Fruit fly (Drosophila melanogaster) whole organism, embryonic: Measurements from ENCODE around the gene Hand.
A peak's percentile ranks its signal among the peaks of the same experiment; 100 is the strongest.

Experiments used
- BEAF-32 ChIP-seq: fragments of 200-800 bp; sonication (Bioruptor generic); optimal IDR thresholded peaks from 3 replicates; lab custom pipeline; 2017; ENCODE audit warnings: missing biosample characterization, missing genetic modification characterization, mild to moderate bottlenecking, moderate library complexity, missing genetic modification reagents
- CG10979 ChIP-seq: fragments of 200-800 bp; sonication (Bioruptor generic); optimal IDR thresholded peaks from 2 replicates; lab custom pipeline; 2018; ENCODE audit warnings: missing biosample characterization, mild to moderate bottlenecking, missing genetic modification characterization, moderate library complexity
- CG11085 ChIP-seq: fragments of 200-800 bp; sonication (Bioruptor generic); IDR thresholded peaks from 2 replicates; pipeline ENCODE4 v1.3.6; 2022; ENCODE audit warnings: missing biosample characterization, missing genetic modification characterization
- CG11696 ChIP-seq: fragments of 200-800 bp; sonication (Bioruptor generic); IDR thresholded peaks from 2 replicates; pipeline ENCODE4 v1.3.6; 2022; ENCODE audit warnings: missing biosample characterization, missing genetic modification characterization
- CG1603 ChIP-seq: fragments of 200-800 bp; sonication (Bioruptor generic); optimal IDR thresholded peaks from 2 replicates; lab custom pipeline; 2019; ENCODE audit warnings: missing biosample characterization, mild to moderate bottlenecking, missing genetic modification characterization, moderate library complexity
- CG16863 ChIP-seq: fragments of 200-800 bp; sonication (Bioruptor generic); optimal IDR thresholded peaks from 3 replicates; lab custom pipeline; 2016; ENCODE audit warnings: missing biosample characterization, missing genetic modification characterization
- CG17328 ChIP-seq: fragments of 200-800 bp; sonication (Bioruptor generic); IDR thresholded peaks from 2 replicates; pipeline ENCODE4 v1.3.6; 2022; ENCODE audit warnings: missing biosample characterization, missing genetic modification characterization
- CG18262 ChIP-seq: fragments of 200-800 bp; optimal IDR thresholded peaks from 3 replicates; lab custom pipeline; 2019; ENCODE audit warnings: missing biosample characterization, mild to moderate bottlenecking, missing genetic modification characterization, moderate library complexity
- CG2712 ChIP-seq: fragments of 200-800 bp; optimal IDR thresholded peaks from 3 replicates; lab custom pipeline; 2019; ENCODE audit warnings: missing biosample characterization, mild to moderate bottlenecking, missing genetic modification characterization, moderate library complexity
- CG30020 ChIP-seq: fragments of 200-800 bp; optimal IDR thresholded peaks from 2 replicates; lab custom pipeline; 2019; ENCODE audit warnings: missing biosample characterization, mild to moderate bottlenecking, missing genetic modification characterization, moderate library complexity
- CG3065 ChIP-seq: fragments of 200-800 bp; sonication (Bioruptor generic); optimal IDR thresholded peaks from 2 replicates; lab custom pipeline; 2016; ENCODE audit warnings: missing biosample characterization, missing genetic modification characterization
- CG31224 ChIP-seq: fragments of 200-800 bp; sonication (Bioruptor generic); IDR thresholded peaks from 2 replicates; pipeline ENCODE4 v1.3.6; 2022; ENCODE audit warnings: missing biosample characterization, missing genetic modification characterization
- CG32532 ChIP-seq: fragments of 200-800 bp; sonication (Bioruptor generic); IDR thresholded peaks from 2 replicates; pipeline ENCODE4 v1.3.6; 2022; ENCODE audit warnings: missing biosample characterization, missing genetic modification characterization
- CG3281 ChIP-seq: fragments of 200-800 bp; sonication (Bioruptor generic); optimal IDR thresholded peaks from 3 replicates; lab custom pipeline; 2017; ENCODE audit warnings: missing biosample characterization, mild to moderate bottlenecking, missing genetic modification characterization
- CG43689 ChIP-seq: fragments of 200-800 bp; sonication (Bioruptor generic); IDR thresholded peaks from 2 replicates; pipeline ENCODE4 v1.3.6; 2022; ENCODE audit warnings: missing biosample characterization, missing genetic modification characterization
- CG4404 ChIP-seq: fragments of 200-800 bp; sonication (Bioruptor generic); IDR thresholded peaks from 2 replicates; pipeline ENCODE4 v1.3.6; 2022; ENCODE audit warnings: missing biosample characterization, missing genetic modification characterization
- CG4424 ChIP-seq: fragments of 200-800 bp; sonication (Bioruptor generic); optimal IDR thresholded peaks from 3 replicates; lab custom pipeline; 2016; ENCODE audit warnings: missing biosample characterization, missing genetic modification characterization
- CG7745 ChIP-seq: fragments of 200-800 bp; sonication (Bioruptor generic); optimal IDR thresholded peaks from 2 replicates; lab custom pipeline; 2018; ENCODE audit warnings: missing biosample characterization, mild to moderate bottlenecking, missing genetic modification characterization, moderate library complexity
- CG7786 ChIP-seq: fragments of 200-800 bp; sonication (Bioruptor generic); optimal IDR thresholded peaks from 2 replicates; lab custom pipeline; 2016; ENCODE audit warnings: missing biosample characterization, missing genetic modification characterization
- CG8089 ChIP-seq: fragments of 200-800 bp; sonication (Bioruptor generic); optimal IDR thresholded peaks from 3 replicates; lab custom pipeline; 2016; ENCODE audit warnings: missing biosample characterization, missing genetic modification characterization
- CG8290 ChIP-seq, 3 experiments: fragments of 200-800 bp; sonication (Bioruptor generic); optimal IDR thresholded peaks; 2 replicates each; lab custom pipeline; 2016 to 2019; ENCODE audit warnings: missing biosample characterization in 3 of 3, missing genetic modification characterization in 3 of 3, mild to moderate bottlenecking in 2 of 3, moderate library complexity in 1 of 3
- CG8765 ChIP-seq: fragments of 200-800 bp; sonication (Bioruptor generic); IDR thresholded peaks from 2 replicates; pipeline ENCODE4 v1.3.6; 2022; ENCODE audit warnings: missing biosample characterization, missing genetic modification characterization
- CHES-1-like ChIP-seq: fragments of 200-800 bp; sonication (Bioruptor generic); optimal IDR thresholded peaks from 2 replicates; lab custom pipeline; 2016; ENCODE audit warnings: missing biosample characterization, missing genetic modification characterization
- CkIIα-i1 ChIP-seq: fragments of 200-800 bp; sonication (Bioruptor generic); IDR thresholded peaks from 2 replicates; pipeline ENCODE4 v1.3.6; 2022; ENCODE audit warnings: missing biosample characterization, missing genetic modification characterization
- HLHmδ ChIP-seq: fragments of 200-800 bp; sonication (Bioruptor generic); optimal IDR thresholded peaks from 2 replicates; lab custom pipeline; 2018; ENCODE audit warnings: missing biosample characterization, mild to moderate bottlenecking, missing genetic modification characterization, moderate library complexity
- Hey ChIP-seq: fragments of 200-800 bp; sonication (Bioruptor generic); optimal IDR thresholded peaks from 3 replicates; lab custom pipeline; 2018; ENCODE audit warnings: missing biosample characterization, mild to moderate bottlenecking, missing genetic modification characterization
- MESR4 ChIP-seq: fragments of 200-800 bp; sonication (Bioruptor generic); optimal IDR thresholded peaks from 2 replicates; lab custom pipeline; 2018; ENCODE audit warnings: missing biosample characterization, mild to moderate bottlenecking, missing genetic modification characterization, moderate library complexity
- Med ChIP-seq: fragments of 200-800 bp; sonication (Bioruptor generic); peaks from one replicate; lab custom pipeline; 2016; ENCODE audit warnings: missing biosample characterization, missing genetic modification characterization, mild to moderate bottlenecking, inconsistent platforms, moderate library complexity
- Mes4 ChIP-seq: fragments of 200-800 bp; sonication (Bioruptor generic); optimal IDR thresholded peaks from 2 replicates; lab custom pipeline; 2016; ENCODE audit warnings: missing biosample characterization, missing genetic modification characterization
- Nf-YC ChIP-seq: fragments of 200-800 bp; optimal IDR thresholded peaks from 3 replicates; lab custom pipeline; 2019; ENCODE audit warnings: missing biosample characterization, mild to moderate bottlenecking, missing genetic modification characterization, moderate library complexity
- PHDP ChIP-seq: fragments of 200-800 bp; sonication (Bioruptor generic); optimal IDR thresholded peaks from 3 replicates; lab custom pipeline; 2018; ENCODE audit warnings: missing biosample characterization, mild to moderate bottlenecking, missing genetic modification characterization, moderate library complexity
- YL-1 ChIP-seq: fragments of 200-800 bp; sonication (Bioruptor generic); optimal IDR thresholded peaks from 3 replicates; lab custom pipeline; 2017; ENCODE audit warnings: missing biosample characterization, mild to moderate bottlenecking, missing genetic modification characterization
- crc ChIP-seq: fragments of 200-800 bp; sonication (Bioruptor generic); optimal IDR thresholded peaks from 2 replicates; lab custom pipeline; 2016; ENCODE audit warnings: missing biosample characterization, missing genetic modification characterization
- croc ChIP-seq: fragments of 200-800 bp; sonication (Bioruptor generic); conservative IDR thresholded peaks from 3 replicates; pipeline ENCODE4 v1.3.6; 2022; ENCODE audit warnings: missing biosample characterization, missing genetic modification characterization
- da ChIP-seq: fragments of 200-800 bp; sonication (Bioruptor generic); optimal IDR thresholded peaks from 2 replicates; lab custom pipeline; 2016; ENCODE audit warnings: missing biosample characterization, missing genetic modification characterization
- disco-r ChIP-seq: fragments of 200-800 bp; sonication (Bioruptor generic); optimal IDR thresholded peaks from 2 replicates; lab custom pipeline; 2016; ENCODE audit warnings: missing biosample characterization, missing genetic modification characterization
- esg ChIP-seq: fragments of 200-800 bp; sonication (Bioruptor generic); conservative IDR thresholded peaks from 2 replicates; pipeline ENCODE4 v1.3.6; 2022; ENCODE audit warnings: missing biosample characterization, missing genetic modification characterization
- gem ChIP-seq: fragments of 200-800 bp; sonication (Bioruptor generic); optimal IDR thresholded peaks from 2 replicates; lab custom pipeline; 2019; ENCODE audit warnings: missing biosample characterization, mild to moderate bottlenecking, missing genetic modification characterization, moderate library complexity
- gfzf ChIP-seq: fragments of 200-800 bp; sonication (Bioruptor generic); optimal IDR thresholded peaks from 2 replicates; lab custom pipeline; 2016; ENCODE audit warnings: missing biosample characterization, mild to moderate bottlenecking, missing genetic modification characterization, moderate library complexity
- hkb ChIP-seq, 2 experiments: fragments of 200-800 bp in 1 of 2; fragments of >200 bp in 1 of 2; sonication (Bioruptor generic) in 1 of 2; IDR thresholded peaks in 1 of 2; optimal IDR thresholded peaks in 1 of 2; 2 replicates each; pipeline versions ENCODE4 v1.3.6 to Lab custom; 2017 to 2022; ENCODE audit warnings: missing biosample characterization in 1 of 2, missing genetic modification characterization in 1 of 2
- ken ChIP-seq: fragments of 200-800 bp; sonication (Bioruptor generic); IDR thresholded peaks from 3 replicates; pipeline ENCODE4 v1.3.6; 2022; ENCODE audit warnings: missing biosample characterization, missing genetic modification characterization
- knrl ChIP-seq: fragments of 200-800 bp; sonication (Bioruptor generic); IDR thresholded peaks from 3 replicates; pipeline ENCODE4 v1.3.6; 2022; ENCODE audit warnings: missing biosample characterization, missing genetic modification characterization; ENCODE audit not compliant: partially characterized antibody
- otp ChIP-seq: fragments of 200-800 bp; sonication (Bioruptor generic); IDR thresholded peaks from 3 replicates; pipeline ENCODE4, ENCODE4 v1.3.6; 2022; ENCODE audit warnings: missing biosample characterization, missing genetic modification characterization
- p53 ChIP-seq: fragments of 200-800 bp; sonication (Bioruptor generic); optimal IDR thresholded peaks from 2 replicates; lab custom pipeline; 2016; ENCODE audit warnings: missing biosample characterization, missing genetic modification characterization
- peb ChIP-seq: fragments of 200-800 bp; sonication (Bioruptor generic); IDR thresholded peaks from 2 replicates; pipeline ENCODE4 v1.3.6; 2022; ENCODE audit warnings: missing biosample characterization, missing genetic modification characterization
- pfk ChIP-seq: fragments of 200-800 bp; sonication (Bioruptor generic); optimal IDR thresholded peaks from 2 replicates; lab custom pipeline; 2018; ENCODE audit warnings: missing biosample characterization, mild to moderate bottlenecking, missing genetic modification characterization, moderate library complexity
- scrt ChIP-seq: fragments of 200-800 bp; sonication (Bioruptor generic); optimal IDR thresholded peaks from 2 replicates; lab custom pipeline; 2018; ENCODE audit warnings: missing biosample characterization, mild to moderate bottlenecking, missing genetic modification characterization, moderate library complexity
- slbo ChIP-seq: fragments of 200-800 bp; sonication (Bioruptor generic); IDR thresholded peaks from 2 replicates; pipeline ENCODE4 v1.3.6; 2022; ENCODE audit warnings: missing biosample characterization, missing genetic modification characterization
- vvl ChIP-seq: fragments of 200-800 bp; sonication (Bioruptor generic); IDR thresholded peaks from 2 replicates; pipeline ENCODE4 v1.3.6; 2022; ENCODE audit warnings: missing biosample characterization, missing genetic modification characterization
- wdn ChIP-seq: fragments of 200-800 bp; sonication (Bioruptor generic); IDR thresholded peaks from 2 replicates; pipeline ENCODE4 v1.3.6; 2022; ENCODE audit warnings: missing biosample characterization, missing genetic modification characterization

Gene Hand

DNA sequence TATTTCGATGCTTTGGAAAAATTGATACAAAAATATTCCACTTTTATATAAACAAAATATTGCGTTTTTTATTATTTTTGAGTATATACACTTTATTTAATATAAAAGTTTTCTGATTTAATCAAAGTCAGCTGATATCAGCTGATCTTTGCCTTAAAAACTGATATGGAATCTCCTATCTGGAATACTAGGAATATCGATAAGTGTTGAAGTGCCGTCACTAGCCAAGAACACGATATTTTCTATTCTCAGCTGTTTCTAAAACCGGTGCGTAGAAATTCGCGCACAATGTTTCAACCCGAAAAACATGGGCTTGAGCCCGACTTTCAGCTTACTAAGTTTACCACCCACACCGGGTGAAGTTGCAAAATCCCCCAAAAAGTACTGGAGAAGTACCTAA is 47.3 kb upstream of the Hand start, which contains the start of gene Sps2 (continued):
- no peak for TF ChIP-seq CG31224
- no peak for TF ChIP-seq CG7786 (GFP tag; lab: Kevin White, UChicago)
- peak; percentile 85 for TF ChIP-seq CG30020 (tag; lab: Kevin White, UChicago)
- TF ChIP-seq vvl (GFP tag; lab: Robert Waterston, UW), result peak; percentile 35
- no peak for TF ChIP-seq CG3065 (GFP tag; lab: Kevin White, UChicago)
- peak; percentile 45 for TF ChIP-seq CG2712
- TF ChIP-seq CG4424 (GFP tag; lab: Kevin White, UChicago), result no peak
- no peak for TF ChIP-seq hkb (optimal IDR thresholded peaks at IDR 0.05; lab: Kevin White, UChicago)
- TF ChIP-seq hkb (GFP tag; IDR thresholded peaks at IDR 0.05; lab: Robert Waterston, UW), result no peak
- TF ChIP-seq CG8290 (GFP tag; optimal IDR thresholded peaks at IDR 0.05; lab: Kevin White, UChicago), result peak; percentile 48
- peak in 1 of 2 experiments; percentile 53 for TF ChIP-seq CG8290 (tag; optimal IDR thresholded peaks at IDR 0.05; lab: Kevin White, UChicago)
- peak; percentile 78 for TF ChIP-seq BEAF-32
- peak; percentile 10 for TF ChIP-seq MESR4 (GFP tag; lab: Kevin White, UChicago)
- peak; percentile 37; the same call in 1 of the 2 replicates for TF ChIP-seq CG32532
- TF ChIP-seq CG17328, result peak; percentile 27; the same call in 1 of the 2 replicates
- no peak for TF ChIP-seq CG43689
- TF ChIP-seq gfzf (GFP tag; lab: Kevin White, UChicago), result peak; percentile 12
- TF ChIP-seq knrl (GFP tag; lab: Robert Waterston, UW), result peak; percentile 75; the same call in 2 of the 3 replicates
- TF ChIP-seq CG8089 (GFP tag; lab: Kevin White, UChicago), result no peak

DNA sequence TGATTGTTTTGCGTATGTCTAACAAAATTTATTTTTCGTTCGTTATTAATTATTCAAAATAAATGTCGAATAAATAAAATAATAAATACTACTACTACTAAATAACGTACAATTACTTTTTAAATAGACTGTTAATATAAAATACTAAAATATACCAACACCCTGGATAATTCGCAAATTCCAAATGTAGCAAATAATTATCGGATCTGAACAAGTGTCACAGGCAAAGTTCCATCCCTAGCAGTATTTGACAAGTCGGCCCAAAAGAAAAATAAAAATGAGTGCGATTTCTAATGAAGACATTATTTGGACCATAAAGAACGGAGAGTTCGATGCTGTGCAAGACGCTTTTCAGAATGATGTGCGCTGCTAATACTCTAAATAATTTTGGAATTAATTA is 46.2 kb upstream of the Hand start, which contains the start of gene CG31715:
Gene CG31715 (plus strand): TSS at position 212 of the 400 bp plus-strand sequence.
- TF ChIP-seq CG18262 (tag; lab: Kevin White, UChicago) (peak; percentile 10), CG3065 (GFP tag; lab: Kevin White, UChicago) (no peak), CG8765 (GFP tag; lab: Robert Waterston, UW) (no peak), Med (peak; percentile 79), crc (no peak), CG3281 (GFP tag; lab: Kevin White, UChicago) (no peak), Mes4 (no peak), wdn (GFP tag; lab: Robert Waterston, UW) (no peak), Nf-YC (tag; lab: Kevin White, UChicago) (peak; percentile 14), p53 (GFP tag; lab: Kevin White, UChicago) (no peak), disco-r (GFP tag; lab: Kevin White, UChicago) (no peak), scrt (GFP tag; lab: Kevin White, UChicago) (no peak), CG11696 (GFP tag; lab: Robert Waterston, UW) (no peak), otp (no peak), CkIIα-i1 (GFP tag; lab: Robert Waterston, UW) (no peak), CG4404 (GFP tag; lab: Robert Waterston, UW) (no peak), CG10979 (tag; lab: Kevin White, UChicago) (peak; percentile 4), HLHmδ (GFP tag; lab: Kevin White, UChicago) (no peak), CHES-1-like (GFP tag; lab: Kevin White, UChicago) (no peak), CG7745 (tag; lab: Kevin White, UChicago) (peak; percentile 98), CG11085 (GFP tag; lab: Robert Waterston, UW) (no peak), pfk (GFP tag; lab: Kevin White, UChicago) (no peak), CG1603 (tag; lab: Kevin White, UChicago) (peak; percentile 35), gem (tag; lab: Kevin White, UChicago) (peak; percentile 64), slbo (GFP tag; lab: Robert Waterston, UW) (peak; percentile 66), esg (GFP tag; lab: Robert Waterston, UW) (0 out of 2 replicates have a peak, but pooled peaks have one; percentile 11), croc (GFP tag; lab: Robert Waterston, UW) (no peak), ken (GFP tag; lab: Robert Waterston, UW) (no peak), CG16863 (GFP tag; lab: Kevin White, UChicago) (no peak), peb (no peak), PHDP (tag; lab: Kevin White, UChicago) (peak; percentile 39), Hey (no peak), da (GFP tag; lab: Kevin White, UChicago) (no peak), YL-1 (GFP tag; lab: Kevin White, UChicago) (peak; percentile 21)
